Worm (Caenorhabditis elegans) whole organism, midembryonic: ENCODE results near the gene srsx-16.

Experiments used
- cog-1 ChIP-seq: sonication (generic microtip); optimal IDR thresholded peaks from 2 replicates; lab custom pipeline; 2016; ENCODE audit warnings: missing genetic modification characterization, missing compliant biosample characterization
- flt-1 ChIP-seq: fragments of 200-800 bp; sonication (Bioruptor generic); IDR thresholded peaks from 2 replicates; pipeline ENCODE4 v1.3.6; 2022; ENCODE audit warnings: missing genetic modification characterization, missing compliant biosample characterization
- klf-2 ChIP-seq: fragments of 200-800 bp; sonication (Bioruptor generic); conservative IDR thresholded peaks from 2 replicates; pipeline ENCODE4 v1.3.6; 2022; ENCODE audit warnings: missing genetic modification reagents, missing genetic modification characterization, missing compliant biosample characterization
- med-1 ChIP-seq: sonication (generic microtip); optimal IDR thresholded peaks from 2 replicates; lab custom pipeline; 2017; ENCODE audit warnings: missing genetic modification characterization, mild to moderate bottlenecking, missing compliant biosample characterization, antibody characterized with exemption, missing genetic modification reagents; ENCODE audit not compliant: insufficient read depth
- tab-1 ChIP-seq: fragments of 200-800 bp; sonication (Bioruptor generic); IDR thresholded peaks from 2 replicates; pipeline ENCODE4 v1.3.6; 2022; ENCODE audit warnings: missing genetic modification characterization, missing compliant biosample characterization
- ztf-23 ChIP-seq: fragments of 200-800 bp; sonication (Bioruptor generic); IDR thresholded peaks from 2 replicates; pipeline ENCODE4 v1.3.6; 2022; ENCODE audit warnings: missing genetic modification reagents, missing genetic modification characterization, missing compliant biosample characterization

DNA sequence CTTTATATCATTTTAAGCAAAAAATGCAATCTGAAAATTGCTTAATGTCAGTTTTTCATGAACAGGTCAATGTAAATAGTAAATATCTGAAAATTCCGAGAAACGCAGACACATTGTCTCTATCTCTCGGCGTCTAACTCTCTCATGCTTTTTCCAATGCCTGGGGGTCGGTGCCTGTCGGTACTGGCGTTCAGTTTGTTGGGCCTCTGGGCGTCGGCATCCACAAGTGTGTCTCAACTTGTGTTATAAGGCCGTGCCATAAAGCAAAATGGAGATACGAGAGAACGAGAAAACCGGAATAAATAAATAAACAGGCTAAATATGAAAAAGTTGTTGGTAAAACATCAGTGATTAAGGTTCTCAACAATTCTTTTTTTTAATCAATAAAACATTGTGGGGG, 47.6 kb upstream of the srsx-16 start:
- TF ChIP-seq cog-1 (tag; lab: Kevin White, UChicago) (no peak), flt-1 (GFP tag; lab: Robert Waterston, UW) (no peak), klf-2 (GFP tag; lab: Robert Waterston, UW) (no peak), med-1 (GFP tag; lab: Kevin White, UChicago) (no peak), ztf-23 (no peak), tab-1 (GFP tag; lab: Robert Waterston, UW) (no peak)
